Fruit fly (Drosophila melanogaster): ENCODE data around the gene CG11294.

DNA sequence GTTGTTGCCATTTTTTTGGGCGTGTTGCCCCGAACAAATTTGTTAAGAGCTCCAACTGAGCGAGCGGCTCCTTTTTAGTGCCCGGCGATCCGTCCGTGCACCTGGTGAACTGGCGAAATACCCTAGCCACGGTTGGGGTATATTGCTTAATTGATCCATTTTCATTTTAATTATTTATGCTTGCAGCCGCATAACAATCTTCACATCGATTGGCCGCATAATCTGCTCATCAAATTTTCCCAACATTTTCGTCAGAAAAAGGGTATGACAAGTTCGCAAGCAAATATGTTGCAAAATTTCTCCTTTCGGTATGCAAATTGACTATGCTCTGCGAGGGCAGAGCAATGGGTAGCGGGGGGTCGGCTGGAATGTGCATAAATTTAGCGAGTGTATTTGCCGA is 25.7 kb downstream of the CG11294 start:
- TF ChIP-seq Crg-1 (GFP tag; optimal IDR thresholded peaks at IDR 0.05), result no peak
- no peak for TF ChIP-seq pad (GFP tag; optimal IDR thresholded peaks at IDR 0.05)
- TF ChIP-seq CG1620 (GFP tag; optimal IDR thresholded peaks at IDR 0.05), result no peak
- no peak for TF ChIP-seq tj (GFP tag; optimal IDR thresholded peaks at IDR 0.05)
- TF ChIP-seq Clk (GFP tag; optimal IDR thresholded peaks at IDR 0.05), result no peak
- TF ChIP-seq CG7101 (tag; optimal IDR thresholded peaks at IDR 0.05), result no peak
- no peak for TF ChIP-seq CG14711 (tag; optimal IDR thresholded peaks at IDR 0.05)
- no peak for TF ChIP-seq kay (GFP tag; ENCODE audit: borderline replicate concordance)
- TF ChIP-seq CG11617 (GFP tag; optimal IDR thresholded peaks at IDR 0.05), result no peak
- TF ChIP-seq cnc (optimal IDR thresholded peaks at IDR 0.05), result no peak
- TF ChIP-seq CG7045 (GFP tag; optimal IDR thresholded peaks at IDR 0.05), result no peak
- TF ChIP-seq toe (GFP tag; optimal IDR thresholded peaks at IDR 0.05), result no peak
- no peak for TF ChIP-seq CG12768 (GFP tag; optimal IDR thresholded peaks at IDR 0.05)

Data from whole organism, adult.